Fruit fly (Drosophila melanogaster): ENCODE measurements around the gene Gal.
A peak's percentile ranks its signal among the peaks of the same experiment; 100 is the strongest.

Gal gene

DNA sequence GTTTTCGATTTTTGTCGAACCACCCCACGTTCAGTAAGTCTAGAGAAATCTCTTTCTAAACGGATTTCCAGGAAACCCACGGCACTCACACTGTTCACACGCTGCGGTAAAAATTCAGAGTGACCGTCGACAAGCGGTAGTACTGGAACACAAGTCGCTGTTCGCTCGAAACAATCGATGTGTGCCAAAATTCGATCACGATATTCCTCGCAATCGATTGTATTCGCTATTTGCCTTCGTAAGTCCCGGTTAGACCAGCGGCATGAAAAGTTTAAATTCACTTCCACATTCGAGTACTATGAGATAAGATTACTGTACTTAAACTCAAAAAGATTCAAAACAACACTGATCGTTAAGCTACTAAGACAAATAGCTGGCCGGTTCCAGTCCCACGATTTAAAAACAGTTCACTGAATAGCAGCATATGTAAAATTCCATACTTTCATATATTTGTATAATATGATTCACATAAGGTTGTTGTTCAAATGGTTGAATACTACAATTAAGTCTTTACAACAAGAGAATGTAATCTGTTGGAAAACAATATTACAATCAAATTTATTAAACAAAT lies 25.7 kb downstream of the Gal start, which contains the start of gene chic (continued):
- TF ChIP-seq CG32772 (GFP tag; IDR thresholded peaks at IDR 0.05) (no peak), Hmx (GFP tag; optimal IDR thresholded peaks at IDR 0.05) (no peak), zfh2 (GFP tag; optimal IDR thresholded peaks at IDR 0.05) (peak; percentile 36), dpn (GFP tag; optimal IDR thresholded peaks at IDR 0.05) (no peak), trh (GFP tag; optimal IDR thresholded peaks at IDR 0.05) (no peak), Meics (GFP tag; optimal IDR thresholded peaks at IDR 0.05) (peak; percentile 32), CG5180 (GFP tag; optimal IDR thresholded peaks at IDR 0.05) (no peak), Hand (GFP tag; optimal IDR thresholded peaks at IDR 0.05) (peak; percentile 18), CG7357 (GFP tag; IDR thresholded peaks at IDR 0.05) (no peak), CG30431 (GFP tag; optimal IDR thresholded peaks at IDR 0.05) (no peak), dysf (GFP tag; IDR thresholded peaks at IDR 0.05) (no peak), Sry-β (GFP tag; optimal IDR thresholded peaks at IDR 0.05) (no peak), CG7745 (tag; optimal IDR thresholded peaks at IDR 0.05) (peak; percentile 85), CG6683 (GFP tag; optimal IDR thresholded peaks at IDR 0.05) (no peak), Lpt (GFP tag; optimal IDR thresholded peaks at IDR 0.05) (no peak), CG11696 (GFP tag; IDR thresholded peaks at IDR 0.05) (no peak), mirr (GFP tag; optimal IDR thresholded peaks at IDR 0.05) (no peak), bsh (GFP tag; optimal IDR thresholded peaks at IDR 0.05) (peak in 1 of 2 experiments; percentile 19), Nf-YB (GFP tag; optimal IDR thresholded peaks at IDR 0.05) (no peak), ind (GFP tag; optimal IDR thresholded peaks at IDR 0.05) (peak; percentile 26), HLH4C (GFP tag; IDR thresholded peaks at IDR 0.05; ENCODE audit: partially characterized antibody) (no peak), eve (GFP tag; optimal IDR thresholded peaks at IDR 0.05) (no peak), H2.0 (GFP tag; IDR thresholded peaks at IDR 0.05) (no peak), B-H2 (GFP tag; optimal IDR thresholded peaks at IDR 0.05) (no peak), CG12155 (GFP tag; optimal IDR thresholded peaks at IDR 0.05) (peak; percentile 80), fd102C (GFP tag; optimal IDR thresholded peaks at IDR 0.05) (no peak), CG16779 (GFP tag; IDR thresholded peaks at IDR 0.05) (no peak), CkIIα-i1 (GFP tag; IDR thresholded peaks at IDR 0.05) (no peak), slp2 (GFP tag; optimal IDR thresholded peaks at IDR 0.05) (no peak), CHES-1-like (GFP tag; optimal IDR thresholded peaks at IDR 0.05) (no peak), CG8944 (GFP tag; optimal IDR thresholded peaks at IDR 0.05) (no peak), YL-1 (GFP tag; optimal IDR thresholded peaks at IDR 0.05) (no peak), ERR (GFP tag; optimal IDR thresholded peaks at IDR 0.05) (peak; percentile 3), CG9876 (GFP tag; optimal IDR thresholded peaks at IDR 0.05) (no peak), CG14710 (tag; optimal IDR thresholded peaks at IDR 0.05) (no peak), Mad (GFP tag; optimal IDR thresholded peaks at IDR 0.05) (no peak), sd (tag; optimal IDR thresholded peaks at IDR 0.05) (no peak), ci (GFP tag; IDR thresholded peaks at IDR 0.05) (no peak), chif (GFP tag; optimal IDR thresholded peaks at IDR 0.05) (no peak), CG11560 (tag; IDR thresholded peaks at IDR 0.05) (no peak), Dll (GFP tag; IDR thresholded peaks at IDR 0.05; ENCODE audit: partially characterized antibody) (no peak), fd64A (GFP tag; optimal IDR thresholded peaks at IDR 0.05) (no peak), CG6689 (GFP tag; IDR thresholded peaks at IDR 0.05) (no peak), hkb (optimal IDR thresholded peaks at IDR 0.05) (no peak), hkb (GFP tag; IDR thresholded peaks at IDR 0.05) (no peak), Atf-2 (GFP tag; optimal IDR thresholded peaks at IDR 0.05) (no peak), CG8089 (GFP tag; optimal IDR thresholded peaks at IDR 0.05) (no peak), Spps (tag; optimal IDR thresholded peaks at IDR 0.05) (no peak), CG3163 (GFP tag; optimal IDR thresholded peaks at IDR 0.05) (peak; percentile 22), CG11093 (GFP tag; IDR thresholded peaks at IDR 0.05) (no peak), eyg (GFP tag; optimal IDR thresholded peaks at IDR 0.05) (no peak), CG42726 (GFP tag; IDR thresholded peaks at IDR 0.05; ENCODE audit: partially characterized antibody) (no peak)

All from whole organism, embryonic.